Worm (Caenorhabditis elegans): ENCODE data around the gene F13A7.7.

DNA sequence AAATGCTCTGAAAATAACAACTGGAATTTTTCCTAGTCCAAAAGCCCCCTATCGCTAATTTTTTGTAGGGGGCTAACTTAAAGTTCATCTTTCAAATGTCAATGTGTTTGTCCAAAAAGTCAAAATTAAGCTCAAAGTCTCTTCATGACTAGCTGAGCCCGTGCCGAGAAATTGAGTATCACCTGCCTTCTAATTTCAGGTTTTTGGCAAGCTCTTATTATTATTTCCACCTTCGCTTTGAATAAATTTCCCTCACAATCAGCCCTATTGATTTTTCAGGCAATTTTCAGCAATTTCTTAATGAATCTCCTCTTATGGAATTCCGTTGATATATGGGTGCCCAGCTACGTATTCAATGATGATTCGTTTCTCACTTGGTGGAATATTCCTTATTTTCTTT, 15.8 kb upstream of the F13A7.7 start, which contains the start of gene sre-36:
- TF ChIP-seq ztf-4 (tag; optimal IDR thresholded peaks at IDR 0.05): no peak
- TF ChIP-seq C34F6.9 (tag; optimal IDR thresholded peaks at IDR 0.05): no peak
- TF ChIP-seq mab-5 (tag; optimal IDR thresholded peaks at IDR 0.05): no peak
- no peak for TF ChIP-seq nhr-23 (tag; optimal IDR thresholded peaks at IDR 0.05)
- TF ChIP-seq egl-27 (tag; optimal IDR thresholded peaks at IDR 0.05): no peak
- no peak for TF ChIP-seq nhr-77 (tag; optimal IDR thresholded peaks at IDR 0.05)
- no peak for TF ChIP-seq fos-1 (tag; optimal IDR thresholded peaks at IDR 0.05)
- no peak for TF ChIP-seq lin-39 (tag; optimal IDR thresholded peaks at IDR 0.05)
- TF ChIP-seq nhr-12 (tag; optimal IDR thresholded peaks at IDR 0.05): no peak
- no peak for TF ChIP-seq elt-1 (tag; optimal IDR thresholded peaks at IDR 0.05)
- TF ChIP-seq lin-13 (GFP tag; optimal IDR thresholded peaks at IDR 0.05): no peak
- no peak for TF ChIP-seq unc-39 (tag; optimal IDR thresholded peaks at IDR 0.05)
- no peak for TF ChIP-seq lsy-2 (tag; optimal IDR thresholded peaks at IDR 0.05)
- TF ChIP-seq nhr-237 (tag; optimal IDR thresholded peaks at IDR 0.05): no peak
